Fruit fly (Drosophila melanogaster) whole organism, wandering third instar larva: Measurements from ENCODE around the gene CG13692.

Experiments
- Abd-B ChIP-seq: fragments of >200 bp; optimal IDR thresholded peaks from 2 replicates; lab custom pipeline; 2017; ENCODE audit warnings: missing biosample characterization, missing genetic modification characterization
- CG32264 ChIP-seq: fragments of 200-800 bp; sonication (Bioruptor generic); optimal IDR thresholded peaks from 2 replicates; lab custom pipeline; 2016; ENCODE audit warnings: missing biosample characterization, missing genetic modification characterization
- CG9705 ChIP-seq: fragments of 200-800 bp; sonication (Bioruptor generic); optimal IDR thresholded peaks from 2 replicates; lab custom pipeline; 2018; ENCODE audit warnings: missing biosample characterization, mild to moderate bottlenecking, missing genetic modification characterization
- CrebA ChIP-seq: fragments of 200-800 bp; sonication (Bioruptor generic); optimal IDR thresholded peaks from 2 replicates; lab custom pipeline; 2016; ENCODE audit warnings: missing biosample characterization, mild to moderate bottlenecking, missing genetic modification characterization, borderline replicate concordance
- Dfd ChIP-seq: fragments of >200 bp; optimal IDR thresholded peaks from 2 replicates; lab custom pipeline; 2017; ENCODE audit warnings: missing biosample characterization, missing genetic modification characterization
- Dif ChIP-seq: fragments of 200-275, 200-300 bp; sonication (Bioruptor generic); optimal IDR thresholded peaks from 2 replicates; lab custom pipeline; 2018; ENCODE audit warnings: missing biosample characterization, missing genetic modification characterization; ENCODE audit not compliant: partially characterized antibody
- GATAd ChIP-seq: sonication (Bioruptor generic); optimal IDR thresholded peaks from 2 replicates; lab custom pipeline; 2016; ENCODE audit warnings: missing biosample characterization, missing genetic modification characterization
- HLH106 ChIP-seq: fragments of 200-800 bp; optimal IDR thresholded peaks from 3 replicates; lab custom pipeline; 2019; ENCODE audit warnings: missing biosample characterization, mild to moderate bottlenecking, missing genetic modification characterization, moderate library complexity
- Hnf4 ChIP-seq: fragments of 200-800 bp; sonication (Bioruptor generic); optimal IDR thresholded peaks from 2 replicates; lab custom pipeline; 2016; ENCODE audit warnings: missing biosample characterization, mild to moderate bottlenecking, missing genetic modification characterization
- Hr78 ChIP-seq: fragments of >200 bp; optimal IDR thresholded peaks from 2 replicates; lab custom pipeline; 2017; ENCODE audit warnings: missing biosample characterization, missing genetic modification characterization
- Hr83 ChIP-seq: fragments of 200-300 bp; sonication (Bioruptor generic); optimal IDR thresholded peaks from 2 replicates; lab custom pipeline; 2016; ENCODE audit warnings: missing biosample characterization, mild to moderate bottlenecking, missing genetic modification characterization, moderate library complexity; ENCODE audit not compliant: poor library complexity, severe bottlenecking
- Jra ChIP-seq: sonication (Bioruptor generic); optimal IDR thresholded peaks from 2 replicates; lab custom pipeline; 2016; ENCODE audit warnings: missing biosample characterization, missing genetic modification characterization
- Mio ChIP-seq: sonication (Bioruptor generic); optimal IDR thresholded peaks from 2 replicates; lab custom pipeline; 2016; ENCODE audit warnings: missing biosample characterization, missing genetic modification characterization
- Myc ChIP-seq: fragments of >200 bp; optimal IDR thresholded peaks from 2 replicates; lab custom pipeline; 2017
- N ChIP-seq: fragments of >200 bp; optimal IDR thresholded peaks from 2 replicates; lab custom pipeline; 2018; ENCODE audit warnings: missing biosample characterization, missing external identifiers, missing genetic modification characterization
- OdsH ChIP-seq: fragments of 200-800 bp; sonication (Bioruptor generic); optimal IDR thresholded peaks from 2 replicates; lab custom pipeline; 2016; ENCODE audit warnings: missing biosample characterization, mild to moderate bottlenecking, missing genetic modification characterization
- Rel ChIP-seq, 2 experiments: fragments of 200-800 bp; sonication (Bioruptor generic) in 1 of 2; optimal IDR thresholded peaks; 2 replicates in 1 of 2; 3 replicates in 1 of 2; lab custom pipeline; 2016 to 2019; ENCODE audit warnings: mild to moderate bottlenecking in 2 of 2, missing biosample characterization in 2 of 2, missing genetic modification characterization in 2 of 2, moderate library complexity in 1 of 2
- Sp1 ChIP-seq: fragments of 200-800 bp; sonication (Bioruptor generic); optimal IDR thresholded peaks from 3 replicates; lab custom pipeline; 2019; ENCODE audit warnings: missing biosample characterization, mild to moderate bottlenecking, missing genetic modification characterization, moderate library complexity
- Vsx2 ChIP-seq: fragments of 200-300, 225-300 bp; sonication (Bioruptor generic); optimal IDR thresholded peaks from 2 replicates; lab custom pipeline; 2018; ENCODE audit warnings: missing biosample characterization, missing genetic modification characterization; ENCODE audit not compliant: partially characterized antibody
- br ChIP-seq: fragments of 200-800 bp; sonication (Bioruptor generic); optimal IDR thresholded peaks from 2 replicates; lab custom pipeline; 2016; ENCODE audit warnings: missing biosample characterization, missing genetic modification characterization
- brk ChIP-seq: fragments of 200-800 bp; sonication (Bioruptor generic); optimal IDR thresholded peaks from 2 replicates; lab custom pipeline; 2016; ENCODE audit warnings: missing biosample characterization, mild to moderate bottlenecking, missing genetic modification characterization
- dl ChIP-seq, 2 experiments: fragments of 175-275, 200-275 bp in 1 of 2; fragments of 200-275 bp in 1 of 2; sonication (Bioruptor generic); optimal IDR thresholded peaks; lab custom pipeline; 2018; ENCODE audit warnings: mild to moderate bottlenecking in 2 of 2, missing biosample characterization in 2 of 2, missing genetic modification characterization in 2 of 2, moderate library complexity in 2 of 2; ENCODE audit not compliant: partially characterized antibody in 2 of 2, insufficient read depth in 1 of 2
- dmrt93B ChIP-seq: fragments of 200-800 bp; sonication (Bioruptor generic); optimal IDR thresholded peaks from 2 replicates; lab custom pipeline; 2018; ENCODE audit warnings: missing biosample characterization, mild to moderate bottlenecking, missing genetic modification characterization
- dsf ChIP-seq: sonication (Bioruptor generic); optimal IDR thresholded peaks from 2 replicates; lab custom pipeline; 2016; ENCODE audit warnings: missing biosample characterization, missing genetic modification characterization, borderline replicate concordance
- ey ChIP-seq: fragments of 200-800 bp; sonication (Bioruptor generic); optimal IDR thresholded peaks from 2 replicates; lab custom pipeline; 2016; ENCODE audit warnings: missing biosample characterization, missing genetic modification characterization
- foxo ChIP-seq, 2 experiments: fragments of 200-800 bp; sonication (Bioruptor generic); optimal IDR thresholded peaks; 2 replicates in 1 of 2; 3 replicates in 1 of 2; lab custom pipeline; 2016 to 2017; ENCODE audit warnings: missing biosample characterization in 2 of 2, missing genetic modification characterization in 2 of 2
- fru ChIP-seq: fragments of 200-800 bp; sonication (Bioruptor generic); optimal IDR thresholded peaks from 3 replicates; lab custom pipeline; 2016; ENCODE audit warnings: missing biosample characterization, mild to moderate bottlenecking, missing genetic modification characterization
- h ChIP-seq: fragments of 200-800 bp; sonication (Bioruptor generic); optimal IDR thresholded peaks from 3 replicates; lab custom pipeline; 2016; ENCODE audit warnings: missing biosample characterization, mild to moderate bottlenecking, missing genetic modification characterization
- jim ChIP-seq: fragments of 175-275, 200-325 bp; sonication (Bioruptor generic); optimal IDR thresholded peaks from 2 replicates; lab custom pipeline; 2016; ENCODE audit warnings: missing biosample characterization, mild to moderate bottlenecking, missing genetic modification characterization
- lola ChIP-seq: fragments of >200 bp; optimal IDR thresholded peaks from 2 replicates; lab custom pipeline; 2017; ENCODE audit warnings: missing biosample characterization, missing genetic modification characterization
- pan ChIP-seq: fragments of >200 bp; optimal IDR thresholded peaks from 2 replicates; lab custom pipeline; 2017
- psq ChIP-seq: fragments of 200-800 bp; sonication (Bioruptor generic); optimal IDR thresholded peaks from 3 replicates; lab custom pipeline; 2017; ENCODE audit warnings: missing biosample characterization, mild to moderate bottlenecking, missing genetic modification characterization, moderate library complexity
- rgr ChIP-seq: fragments of 200-800 bp; sonication (Bioruptor generic); optimal IDR thresholded peaks from 3 replicates; lab custom pipeline; 2016; ENCODE audit warnings: missing biosample characterization, mild to moderate bottlenecking, missing genetic modification characterization
- sage ChIP-seq: fragments of 200-800 bp; sonication (Bioruptor generic); optimal IDR thresholded peaks from 2 replicates; lab custom pipeline; 2016; ENCODE audit warnings: missing biosample characterization, mild to moderate bottlenecking, missing genetic modification characterization
- sv ChIP-seq: fragments of 200-800 bp; sonication (Bioruptor generic); optimal IDR thresholded peaks from 3 replicates; lab custom pipeline; 2016; ENCODE audit warnings: missing biosample characterization, missing genetic modification characterization
- tai ChIP-seq: sonication (Bioruptor generic); optimal IDR thresholded peaks from 2 replicates; lab custom pipeline; 2016; ENCODE audit warnings: missing biosample characterization, missing genetic modification characterization
- usp ChIP-seq: fragments of >200 bp; optimal IDR thresholded peaks from 2 replicates; lab custom pipeline; 2017; ENCODE audit warnings: missing biosample characterization, missing genetic modification characterization
- woc ChIP-seq: sonication (Bioruptor generic); optimal IDR thresholded peaks from 2 replicates; lab custom pipeline; 2016; ENCODE audit warnings: missing biosample characterization, mild to moderate bottlenecking, missing genetic modification characterization

Gene CG13692

DNA sequence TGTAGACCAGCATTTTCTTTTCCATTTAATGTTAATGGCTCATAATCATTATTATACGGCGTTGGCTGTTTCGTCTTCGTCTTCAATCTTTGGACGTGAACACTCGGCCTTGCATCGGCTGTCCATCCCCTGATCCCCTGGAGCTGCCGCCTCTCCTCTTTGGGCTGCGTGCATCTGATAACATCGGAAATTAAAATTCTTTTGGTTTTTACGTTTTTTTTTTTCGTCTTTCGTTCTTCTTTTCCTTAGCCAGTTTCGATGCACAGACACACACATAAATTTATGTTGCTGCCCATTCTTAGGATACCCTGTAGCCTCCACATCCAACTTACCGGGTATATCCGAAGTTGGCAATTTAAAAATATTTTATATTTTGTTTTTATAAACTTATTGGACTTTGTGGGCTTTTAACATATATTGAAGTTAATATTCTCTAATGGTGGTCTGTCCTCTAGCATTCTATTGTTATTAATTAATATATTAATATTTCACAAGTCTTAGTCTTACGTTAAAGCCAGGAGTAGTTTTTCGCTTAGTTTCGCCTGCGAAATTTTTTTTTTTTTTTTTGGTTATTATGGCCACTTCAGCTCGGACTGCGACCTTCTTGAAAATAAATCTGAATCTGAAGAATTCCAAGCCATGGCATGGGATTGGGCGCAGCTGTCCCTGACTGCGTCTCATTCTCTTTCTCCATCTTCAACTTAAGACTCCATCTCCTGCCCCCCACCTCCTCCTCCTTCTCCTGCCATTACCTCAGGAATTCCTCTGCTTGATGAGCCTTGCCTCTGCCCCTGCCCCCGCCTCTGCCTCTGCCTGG is 19.3 kb downstream of the CG13692 start:
- TF ChIP-seq usp (GFP tag; lab: Kevin White, UChicago), result no peak
- peak; percentile 90 for TF ChIP-seq fru (GFP tag; lab: Kevin White, UChicago)
- TF ChIP-seq dsf (GFP tag; lab: Kevin White, UChicago), result peak; percentile 28
- TF ChIP-seq Jra (GFP tag; lab: Kevin White, UChicago), result peak; percentile 4
- peak; percentile 78 for TF ChIP-seq sage (GFP tag; lab: Kevin White, UChicago)
- peak; percentile 80 for TF ChIP-seq brk (GFP tag; lab: Kevin White, UChicago)
- TF ChIP-seq Rel (GFP tag; optimal IDR thresholded peaks at IDR 0.05; lab: Kevin White, UChicago), result peak; percentile 55
- TF ChIP-seq Rel (tag; optimal IDR thresholded peaks at IDR 0.05; lab: Kevin White, UChicago), result peak; percentile 36
- TF ChIP-seq h (GFP tag; lab: Kevin White, UChicago), result peak; percentile 87
- no peak for TF ChIP-seq jim (GFP tag; lab: Kevin White, UChicago)
- TF ChIP-seq lola, result no peak
- peak; percentile 83 for TF ChIP-seq dmrt93B (GFP tag; lab: Kevin White, UChicago)
- peak; percentile 86 for TF ChIP-seq rgr
- no peak for TF ChIP-seq Abd-B
- TF ChIP-seq Hnf4 (GFP tag; lab: Kevin White, UChicago), result peak; percentile 45
- peak; percentile 63 for TF ChIP-seq br (GFP tag; lab: Kevin White, UChicago)
- TF ChIP-seq GATAd (GFP tag; lab: Kevin White, UChicago), result no peak
- no peak for TF ChIP-seq Dfd (GFP tag; lab: Kevin White, UChicago)
- no peak for TF ChIP-seq Mio
- peak; percentile 93 for TF ChIP-seq OdsH (GFP tag; lab: Kevin White, UChicago)
- no peak for TF ChIP-seq sv (GFP tag; lab: Kevin White, UChicago)
- no peak for TF ChIP-seq CG32264 (GFP tag; lab: Kevin White, UChicago)
- TF ChIP-seq psq (GFP tag; lab: Kevin White, UChicago), result peak; percentile 93
- TF ChIP-seq Myc (lab: Kevin White, UChicago), result no peak
- TF ChIP-seq Hr83 (GFP tag; lab: Kevin White, UChicago), result peak; percentile 22
- TF ChIP-seq Sp1 (GFP tag; lab: Kevin White, UChicago), result peak; percentile 94
- no peak for TF ChIP-seq N (GFP tag; lab: Kevin White, UChicago)
- peak; percentile 91 for TF ChIP-seq HLH106 (tag; lab: Kevin White, UChicago)
- peak; percentile 75 for TF ChIP-seq ey (GFP tag; lab: Kevin White, UChicago)
- peak; percentile 72 for TF ChIP-seq woc (GFP tag; lab: Kevin White, UChicago)
- peak; percentile 39 for TF ChIP-seq CG9705 (GFP tag; lab: Kevin White, UChicago)
- TF ChIP-seq pan, result no peak
- peak in 1 of 2 experiments; percentile 93 for TF ChIP-seq foxo (GFP tag; optimal IDR thresholded peaks at IDR 0.05; lab: Kevin White, UChicago)
- TF ChIP-seq dl (GFP tag; optimal IDR thresholded peaks at IDR 0.05; lab: Kevin White, UChicago; ENCODE audit: insufficient read depth in 1 of 2, partially characterized antibody in 2 of 2), result no peak
- no peak for TF ChIP-seq Dif (GFP tag; lab: Kevin White, UChicago)
- TF ChIP-seq CrebA (GFP tag; lab: Kevin White, UChicago), result no peak
- TF ChIP-seq Vsx2, result no peak
- TF ChIP-seq tai, result no peak
- TF ChIP-seq Hr78 (GFP tag; lab: Kevin White, UChicago), result no peak

DNA sequence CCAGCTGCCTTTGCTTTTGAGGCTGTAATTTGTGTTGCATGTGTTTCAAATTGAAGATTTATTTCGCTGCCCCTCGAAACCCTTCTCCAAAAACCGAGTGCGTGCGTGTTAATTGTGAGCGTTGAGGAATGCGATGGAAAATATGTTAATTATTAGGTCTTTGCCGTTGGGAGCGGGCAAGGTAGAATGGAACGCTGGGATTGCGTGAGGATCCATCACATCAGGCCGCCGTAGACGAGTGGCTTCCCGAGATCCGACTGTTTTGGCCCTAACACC is 19.8 kb downstream of the CG13692 start:
- TF ChIP-seq br (GFP tag; lab: Kevin White, UChicago) (no peak), sage (GFP tag; lab: Kevin White, UChicago) (no peak), dmrt93B (GFP tag; lab: Kevin White, UChicago) (no peak), Hr83 (GFP tag; lab: Kevin White, UChicago) (no peak), Hr78 (GFP tag; lab: Kevin White, UChicago) (no peak), GATAd (GFP tag; lab: Kevin White, UChicago) (no peak), HLH106 (tag; lab: Kevin White, UChicago) (no peak), OdsH (GFP tag; lab: Kevin White, UChicago) (no peak), sv (GFP tag; lab: Kevin White, UChicago) (no peak), CrebA (GFP tag; lab: Kevin White, UChicago) (no peak), jim (GFP tag; lab: Kevin White, UChicago) (no peak)
- TF ChIP-seq, all 38 proteins: peak for 0
